Worm (Caenorhabditis elegans): ENCODE results near the gene srr-2.

The srr-2 gene

ce11 chrV:19253520-19253919 is 36.5 kb upstream of the srr-2 start, which contains the start of gene F21D9.4:
F21D9.4 (plus strand) TSS chrV:19253820.
- TF ChIP-seq mdl-1 (tag; optimal IDR thresholded peaks at IDR 0.05) (no peak), ztf-1 (GFP tag; conservative IDR thresholded peaks at IDR 0.05) (no peak), sem-4 (tag; optimal IDR thresholded peaks at IDR 0.05) (no peak), snpc-4 (tag; optimal IDR thresholded peaks at IDR 0.05) (no peak), ZK546.5 (tag; optimal IDR thresholded peaks at IDR 0.05) (no peak), F13H6.1 (tag; optimal IDR thresholded peaks at IDR 0.05) (no peak), sma-9 (GFP tag; optimal IDR thresholded peaks at IDR 0.05) (no peak), sma-9 (tag; optimal IDR thresholded peaks at IDR 0.05) (no peak), egl-27 (tag; optimal IDR thresholded peaks at IDR 0.05) (no peak), aly-2 (tag; optimal IDR thresholded peaks at IDR 0.05) (no peak), alr-1 (tag; optimal IDR thresholded peaks at IDR 0.05) (no peak), mbf-1 (tag; optimal IDR thresholded peaks at IDR 0.05) (no peak), nhr-10 (tag; optimal IDR thresholded peaks at IDR 0.05) (no peak), sma-3 (GFP tag; optimal IDR thresholded peaks at IDR 0.05) (no peak), ceh-16 (tag; optimal IDR thresholded peaks at IDR 0.05) (no peak), ztf-11 (tag; optimal IDR thresholded peaks at IDR 0.05) (no peak), zag-1 (tag; optimal IDR thresholded peaks at IDR 0.05) (no peak), nhr-23 (tag; optimal IDR thresholded peaks at IDR 0.05) (no peak)

- TF ChIP-seq aly-2 (tag; optimal IDR thresholded peaks at IDR 0.05) (no peak), unc-62 (GFP tag; optimal IDR thresholded peaks at IDR 0.05) (no peak), blmp-1 (tag; optimal IDR thresholded peaks at IDR 0.05; ENCODE audit: insufficient read depth) (no peak), zag-1 (tag; optimal IDR thresholded peaks at IDR 0.05) (no peak), nhr-77 (tag; optimal IDR thresholded peaks at IDR 0.05) (no peak), sma-9 (GFP tag; optimal IDR thresholded peaks at IDR 0.05) (no peak), sma-9 (tag; optimal IDR thresholded peaks at IDR 0.05) (no peak), unc-55 (GFP tag; optimal IDR thresholded peaks at IDR 0.05) (no peak), ama-1 (optimal IDR thresholded peaks at IDR 0.05) (no peak), elt-1 (tag; optimal IDR thresholded peaks at IDR 0.05) (no peak), ceh-16 (tag; optimal IDR thresholded peaks at IDR 0.05) (no peak), R02D3.7 (tag; optimal IDR thresholded peaks at IDR 0.05) (no peak), lin-11 (tag; optimal IDR thresholded peaks at IDR 0.05) (no peak), ZK546.5 (tag; optimal IDR thresholded peaks at IDR 0.05) (no peak)
Measured at ce11 chrV:19251844-19252243, 34.9 kb upstream of the srr-2 start, which contains the start of gene F21D9.11. F21D9.11 (plus strand) TSS chrV:19252144.

- TF ChIP-seq mdl-1 (tag; optimal IDR thresholded peaks at IDR 0.05), result no peak
- no peak for TF ChIP-seq C34F6.9 (tag; optimal IDR thresholded peaks at IDR 0.05)
Measured at ce11 chrV:19250983-19251382, 34.0 kb upstream of the srr-2 start, which contains the start of gene str-81. str-81 (minus strand) TSS chrV:19251083.

- TF ChIP-seq sem-4 (tag; optimal IDR thresholded peaks at IDR 0.05) (no peak), snpc-4 (tag; optimal IDR thresholded peaks at IDR 0.05) (no peak), nhr-10 (tag; optimal IDR thresholded peaks at IDR 0.05) (no peak), sma-3 (GFP tag; optimal IDR thresholded peaks at IDR 0.05) (no peak), nhr-23 (tag; optimal IDR thresholded peaks at IDR 0.05) (no peak), nhr-237 (tag; optimal IDR thresholded peaks at IDR 0.05) (no peak), nhr-25 (tag; optimal IDR thresholded peaks at IDR 0.05) (no peak), ztf-11 (tag; optimal IDR thresholded peaks at IDR 0.05) (no peak), nhr-6 (tag; optimal IDR thresholded peaks at IDR 0.05) (no peak), alr-1 (tag; optimal IDR thresholded peaks at IDR 0.05) (no peak), sma-9 (GFP tag; optimal IDR thresholded peaks at IDR 0.05) (no peak), sma-9 (tag; optimal IDR thresholded peaks at IDR 0.05) (no peak), ztf-4 (tag; optimal IDR thresholded peaks at IDR 0.05) (no peak), unc-55 (GFP tag; optimal IDR thresholded peaks at IDR 0.05) (no peak), peb-1 (tag; optimal IDR thresholded peaks at IDR 0.05) (no peak), elt-3 (tag; optimal IDR thresholded peaks at IDR 0.05) (no peak), lsy-2 (tag; optimal IDR thresholded peaks at IDR 0.05) (no peak), R02D3.7 (tag; optimal IDR thresholded peaks at IDR 0.05) (no peak)
Measured at ce11 chrV:19240129-19240528, 23.2 kb upstream of the srr-2 start, which contains the start of the genes fbxb-115 and fbxb-1. fbxb-115 (minus strand) TSS chrV:19240229. fbxb-1 (plus strand) TSS chrV:19240354.

- TF ChIP-seq nhr-77 (tag; optimal IDR thresholded peaks at IDR 0.05), result no peak
- no peak for TF ChIP-seq dmd-4 (tag; optimal IDR thresholded peaks at IDR 0.05)
- no peak for TF ChIP-seq nhr-25 (tag; optimal IDR thresholded peaks at IDR 0.05)
- TF ChIP-seq nhr-237 (tag; optimal IDR thresholded peaks at IDR 0.05), result no peak
- TF ChIP-seq crh-2 (tag; optimal IDR thresholded peaks at IDR 0.05), result no peak
Measured at ce11 chrV:19237204-19237603, 20.2 kb upstream of the srr-2 start, which contains the start of gene fbxb-2. fbxb-2 (minus strand) TSS chrV:19237304.
